Worm (Caenorhabditis elegans) whole organism, young adult: ENCODE data around the gene F44A2.3.

Experiments
- F52B5.7 ChIP-seq: sonication (generic microtip); optimal IDR thresholded peaks from 2 replicates; lab custom pipeline; 2016; ENCODE audit warnings: mild to moderate bottlenecking, missing genetic modification characterization, missing compliant biosample characterization
- lir-1 ChIP-seq: fragments of 200-800 bp; sonication (Bioruptor generic); conservative IDR thresholded peaks from 2 replicates; pipeline ENCODE4 v1.3.6; 2022; ENCODE audit warnings: missing genetic modification reagents, missing genetic modification characterization, missing compliant biosample characterization

DNA sequence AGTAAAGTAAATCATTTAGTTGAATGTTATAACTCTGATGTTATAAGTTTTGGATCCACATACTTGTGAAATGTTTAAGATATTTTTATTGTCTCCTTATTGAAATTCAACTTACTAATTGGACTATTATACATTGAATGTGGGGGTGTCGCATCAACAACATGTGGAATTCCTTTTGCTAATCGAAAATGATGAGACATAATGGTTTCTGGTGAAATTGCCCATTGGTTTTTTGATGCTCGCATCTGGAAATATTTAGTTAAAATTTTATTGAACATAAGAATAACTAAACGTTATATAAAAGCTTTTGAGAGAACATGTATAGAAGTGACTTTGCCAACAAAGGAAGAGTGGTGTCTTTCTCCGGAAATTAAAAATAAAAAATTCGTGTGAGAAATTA lies 13.3 kb upstream of the F44A2.3 start, which contains the start of gene ZK682.7:
- TF ChIP-seq F52B5.7 (tag; lab: Kevin White, UChicago), result no peak
- no peak for TF ChIP-seq lir-1
